Fruit fly (Drosophila melanogaster) whole organism, prepupa: Measurements from ENCODE around the gene Trmt112.

Source experiments
- CG3032 ChIP-seq: fragments of 200-800 bp; optimal IDR thresholded peaks from 2 replicates; lab custom pipeline; 2019; ENCODE audit warnings: missing biosample characterization, mild to moderate bottlenecking, missing genetic modification characterization, moderate library complexity
- CG6163 ChIP-seq: fragments of 200-800 bp; sonication (Bioruptor generic); IDR thresholded peaks from 3 replicates; pipeline ENCODE4 v1.3.6; 2022; ENCODE audit warnings: missing biosample characterization, missing genetic modification characterization
- CG6854 ChIP-seq: fragments of 200-800 bp; sonication (Bioruptor generic); optimal IDR thresholded peaks from 2 replicates; lab custom pipeline; 2017; ENCODE audit warnings: missing biosample characterization, mild to moderate bottlenecking, missing genetic modification characterization
- Ets21C ChIP-seq: fragments of 200-800 bp; sonication (Bioruptor generic); optimal IDR thresholded peaks from 3 replicates; lab custom pipeline; 2016; ENCODE audit warnings: missing biosample characterization, missing genetic modification characterization
- Sox15 ChIP-seq: fragments of 200-800 bp; sonication (Bioruptor generic); optimal IDR thresholded peaks from 3 replicates; lab custom pipeline; 2016; ENCODE audit warnings: missing biosample characterization, missing genetic modification characterization
- achi ChIP-seq: fragments of 200-800 bp; sonication (Bioruptor generic); optimal IDR thresholded peaks from 3 replicates; lab custom pipeline; 2016; ENCODE audit warnings: missing biosample characterization, missing genetic modification characterization
- cyc ChIP-seq: fragments of 200-800 bp; sonication (Bioruptor generic); optimal IDR thresholded peaks from 3 replicates; lab custom pipeline; 2016; ENCODE audit warnings: missing biosample characterization, missing genetic modification characterization
- esn ChIP-seq: fragments of 200-800 bp; sonication (Bioruptor generic); optimal IDR thresholded peaks from 2 replicates; lab custom pipeline; 2016; ENCODE audit warnings: missing biosample characterization, mild to moderate bottlenecking, missing genetic modification characterization, moderate library complexity

DNA sequence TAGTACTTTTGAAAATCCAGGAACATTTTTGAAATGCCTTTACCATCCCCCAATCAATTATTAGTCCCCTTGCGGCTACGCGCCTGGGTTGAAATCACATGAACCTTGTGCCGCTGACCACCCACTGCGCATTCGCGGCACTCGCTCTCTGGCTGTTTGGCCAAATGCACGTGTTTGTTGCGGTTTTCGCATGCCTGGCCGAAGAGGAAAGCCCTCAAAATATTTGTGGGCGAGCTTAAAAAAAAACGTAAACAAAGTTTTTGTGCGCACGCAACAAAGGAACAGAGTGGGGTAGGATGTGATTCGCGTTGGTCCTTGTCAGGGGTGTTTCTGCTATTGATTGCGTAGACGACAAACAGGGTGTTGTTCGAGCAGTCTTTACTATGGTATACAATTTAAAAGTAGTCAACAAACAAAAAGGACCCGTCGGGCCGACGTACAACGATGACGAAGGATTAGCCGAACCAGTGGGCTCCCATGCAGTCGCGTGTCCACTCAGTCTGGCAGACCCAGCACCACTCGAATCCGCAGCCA, 22.2 kb downstream of the Trmt112 start:
- TF ChIP-seq cyc (GFP tag; lab: Kevin White, UChicago): no peak
- no peak for TF ChIP-seq CG3032 (tag; lab: Kevin White, UChicago)
- TF ChIP-seq CG6854 (GFP tag; lab: Kevin White, UChicago): no peak
- TF ChIP-seq Ets21C (GFP tag; lab: Kevin White, UChicago): no peak
- no peak for TF ChIP-seq CG6163 (GFP tag; lab: Robert Waterston, UW)
- TF ChIP-seq esn (GFP tag; lab: Kevin White, UChicago): no peak
- no peak for TF ChIP-seq Sox15 (GFP tag; lab: Kevin White, UChicago)
- TF ChIP-seq achi (GFP tag; lab: Kevin White, UChicago): no peak
